Worm (Caenorhabditis elegans) whole organism, late embryonic: ENCODE results near the gene lys-8.

Experiments used
- T23F11.4 ChIP-seq: fragments of 200-800 bp; sonication (Bioruptor generic); optimal IDR thresholded peaks from 2 replicates; lab custom pipeline; 2018; ENCODE audit warnings: mild to moderate bottlenecking, missing genetic modification characterization, missing compliant biosample characterization
- ama-1 ChIP-seq: fragments of 150-350 bp; optimal IDR thresholded peaks from 2 replicates; lab custom pipeline; 2014
- ets-4 ChIP-seq: sonication (generic microtip); optimal IDR thresholded peaks from 2 replicates; lab custom pipeline; 2016; ENCODE audit warnings: missing genetic modification characterization, missing compliant biosample characterization
- ttx-3 ChIP-seq: sonication (generic microtip); optimal IDR thresholded peaks from 2 replicates; lab custom pipeline; 2016; ENCODE audit warnings: missing genetic modification reagents, missing genetic modification characterization, missing compliant biosample characterization

- TF ChIP-seq T23F11.4 (GFP tag; lab: Kevin White, UChicago) (no peak), ama-1 (lab: Kevin White, UChicago) (no peak), ets-4 (tag; lab: Kevin White, UChicago) (no peak), ttx-3 (tag; lab: Kevin White, UChicago) (no peak)
Measured at ce11 chrII:5578035-5578434, 7.9 kb upstream of the lys-8 start, which contains the start of gene T25E4.1.
